Fruit fly (Drosophila melanogaster) whole organism, embryonic: ENCODE results near the gene CG11617.

Source experiments
- Ada2b ChIP-seq: fragments of 200-800 bp; sonication (Bioruptor generic); IDR thresholded peaks from 2 replicates; pipeline ENCODE4 v1.3.6; 2022; ENCODE audit warnings: missing biosample characterization, missing genetic modification characterization
- BEAF-32 ChIP-seq: fragments of 200-800 bp; sonication (Bioruptor generic); optimal IDR thresholded peaks from 3 replicates; lab custom pipeline; 2017; ENCODE audit warnings: missing biosample characterization, missing genetic modification characterization, mild to moderate bottlenecking, moderate library complexity, missing genetic modification reagents
- Bteb2 ChIP-seq: fragments of 200-800 bp; sonication (Bioruptor generic); optimal IDR thresholded peaks from 2 replicates; lab custom pipeline; 2016; ENCODE audit warnings: missing biosample characterization, missing genetic modification characterization
- CG11696 ChIP-seq: fragments of 200-800 bp; sonication (Bioruptor generic); IDR thresholded peaks from 2 replicates; pipeline ENCODE4 v1.3.6; 2022; ENCODE audit warnings: missing biosample characterization, missing genetic modification characterization
- CG11723 ChIP-seq: fragments of 200-800 bp; sonication (Bioruptor generic); optimal IDR thresholded peaks from 2 replicates; lab custom pipeline; 2017; ENCODE audit warnings: missing biosample characterization, mild to moderate bottlenecking, missing genetic modification characterization
- CG13624 ChIP-seq: fragments of 200-800 bp; sonication (Bioruptor generic); optimal IDR thresholded peaks from 2 replicates; lab custom pipeline; 2016; ENCODE audit warnings: missing biosample characterization, missing genetic modification characterization
- CG15269 ChIP-seq: fragments of 200-800 bp; sonication (Bioruptor generic); optimal IDR thresholded peaks from 2 replicates; lab custom pipeline; 2018; ENCODE audit warnings: missing biosample characterization, mild to moderate bottlenecking, missing genetic modification characterization, moderate library complexity
- CG16779 ChIP-seq: fragments of 200-800 bp; sonication (Bioruptor generic); IDR thresholded peaks from 2 replicates; pipeline ENCODE4 v1.3.6; 2022; ENCODE audit warnings: missing biosample characterization, missing genetic modification characterization
- CG17328 ChIP-seq: fragments of 200-800 bp; sonication (Bioruptor generic); IDR thresholded peaks from 2 replicates; pipeline ENCODE4 v1.3.6; 2022; ENCODE audit warnings: missing biosample characterization, missing genetic modification characterization
- CG17359 ChIP-seq: fragments of 200-800 bp; sonication (Bioruptor generic); optimal IDR thresholded peaks from 3 replicates; lab custom pipeline; 2018; ENCODE audit warnings: missing biosample characterization, mild to moderate bottlenecking, missing genetic modification characterization, moderate library complexity
- CG2875 ChIP-seq: fragments of 200-800 bp; sonication (Bioruptor generic); optimal IDR thresholded peaks from 2 replicates; lab custom pipeline; 2017; ENCODE audit warnings: missing biosample characterization, mild to moderate bottlenecking, missing genetic modification characterization, missing genetic modification reagents
- CG3163 ChIP-seq: fragments of 200-800 bp; sonication (Bioruptor generic); optimal IDR thresholded peaks from 3 replicates; lab custom pipeline; 2016; ENCODE audit warnings: missing biosample characterization, missing genetic modification characterization
- CG32772 ChIP-seq: fragments of 200-800 bp; sonication (Bioruptor generic); IDR thresholded peaks from 2 replicates; pipeline ENCODE4 v1.3.6; 2022; ENCODE audit warnings: missing biosample characterization, missing genetic modification characterization
- CG33213 ChIP-seq: fragments of 200-800 bp; sonication (Bioruptor generic); optimal IDR thresholded peaks from 3 replicates; lab custom pipeline; 2016; ENCODE audit warnings: missing biosample characterization, missing genetic modification characterization
- CG34376 ChIP-seq: fragments of 200-800 bp; sonication (Bioruptor generic); optimal IDR thresholded peaks from 2 replicates; lab custom pipeline; 2018; ENCODE audit warnings: missing biosample characterization, mild to moderate bottlenecking, missing genetic modification characterization
- CG4328 ChIP-seq: fragments of 200-800 bp; sonication (Bioruptor generic); optimal IDR thresholded peaks from 3 replicates; lab custom pipeline; 2017; ENCODE audit warnings: missing biosample characterization, missing genetic modification reagents, missing genetic modification characterization
- CG4707 ChIP-seq: fragments of 200-800 bp; sonication (Bioruptor generic); optimal IDR thresholded peaks from 2 replicates; lab custom pipeline; 2018; ENCODE audit warnings: missing biosample characterization, mild to moderate bottlenecking, missing genetic modification characterization, moderate library complexity
- CG6765 ChIP-seq: fragments of 200-800 bp; sonication (Bioruptor generic); optimal IDR thresholded peaks from 3 replicates; lab custom pipeline; 2017; ENCODE audit warnings: missing biosample characterization, mild to moderate bottlenecking, missing genetic modification characterization
- CG6854 ChIP-seq: fragments of 200-800 bp; sonication (Bioruptor generic); optimal IDR thresholded peaks from 3 replicates; lab custom pipeline; 2017; ENCODE audit warnings: missing biosample characterization, mild to moderate bottlenecking, missing genetic modification characterization
- CG7987 ChIP-seq: fragments of 200-800 bp; sonication (Bioruptor generic); optimal IDR thresholded peaks from 2 replicates; lab custom pipeline; 2018; ENCODE audit warnings: missing biosample characterization, mild to moderate bottlenecking, missing genetic modification characterization, moderate library complexity
- CHES-1-like ChIP-seq: fragments of 200-800 bp; sonication (Bioruptor generic); optimal IDR thresholded peaks from 2 replicates; lab custom pipeline; 2016; ENCODE audit warnings: missing biosample characterization, missing genetic modification characterization
- Deaf1 ChIP-seq: fragments of 200-800 bp; optimal IDR thresholded peaks from 3 replicates; lab custom pipeline; 2019; ENCODE audit warnings: missing biosample characterization, mild to moderate bottlenecking, missing genetic modification characterization, moderate library complexity
- E2f2 ChIP-seq: fragments of 200-800 bp; sonication (Bioruptor generic); IDR thresholded peaks from 2 replicates; pipeline ENCODE4 v1.3.6; 2022; ENCODE audit warnings: missing biosample characterization, missing genetic modification characterization
- Hmr ChIP-seq: fragments of 200-800 bp; sonication (Bioruptor generic); optimal IDR thresholded peaks from 3 replicates; lab custom pipeline; 2017; ENCODE audit warnings: mild to moderate bottlenecking, missing biosample characterization, missing genetic modification reagents, missing genetic modification characterization
- Side ChIP-seq: fragments of 200-800 bp; sonication (Bioruptor generic); optimal IDR thresholded peaks from 2 replicates; lab custom pipeline; 2016; ENCODE audit warnings: missing biosample characterization, missing genetic modification characterization
- Sin3A ChIP-seq: fragments of >200 bp; optimal IDR thresholded peaks from 2 replicates; lab custom pipeline; 2018
- Spps ChIP-seq: fragments of 200-800 bp; sonication (Bioruptor generic); optimal IDR thresholded peaks from 2 replicates; lab custom pipeline; 2018; ENCODE audit warnings: missing biosample characterization, mild to moderate bottlenecking, missing genetic modification characterization
- br ChIP-seq: fragments of >200 bp; optimal IDR thresholded peaks from 2 replicates; lab custom pipeline; 2017
- dm ChIP-seq: fragments of 200-800 bp; sonication (Bioruptor generic); optimal IDR thresholded peaks from 3 replicates; lab custom pipeline; 2016; ENCODE audit warnings: missing biosample characterization, missing genetic modification characterization
- exex ChIP-seq: fragments of 200-800 bp; sonication (Bioruptor generic); optimal IDR thresholded peaks from 4 replicates; lab custom pipeline; 2018; ENCODE audit warnings: missing biosample characterization, mild to moderate bottlenecking, missing genetic modification characterization, moderate library complexity
- eyg ChIP-seq: fragments of 200-800 bp; sonication (Bioruptor generic); optimal IDR thresholded peaks from 3 replicates; lab custom pipeline; 2016; ENCODE audit warnings: missing biosample characterization, missing genetic modification characterization
- ftz-f1 ChIP-seq: fragments of 200-800 bp; sonication (Bioruptor generic); optimal IDR thresholded peaks from 2 replicates; lab custom pipeline; 2016; ENCODE audit warnings: missing biosample characterization, missing genetic modification characterization
- gsb-n ChIP-seq: fragments of 200-800 bp; sonication (Bioruptor generic); optimal IDR thresholded peaks from 3 replicates; lab custom pipeline; 2018; ENCODE audit warnings: missing biosample characterization, mild to moderate bottlenecking, missing genetic modification characterization
- insv ChIP-seq, 2 experiments: fragments of 200-800 bp; sonication (Bioruptor generic); optimal IDR thresholded peaks; 3 replicates each; lab custom pipeline; 2016 to 2018; ENCODE audit warnings: missing biosample characterization in 2 of 2, missing genetic modification characterization in 2 of 2
- jumu ChIP-seq: fragments of 200-800 bp; sonication (Bioruptor generic); optimal IDR thresholded peaks from 3 replicates; lab custom pipeline; 2016; ENCODE audit warnings: missing biosample characterization, missing genetic modification characterization
- mirr ChIP-seq: fragments of 200-800 bp; sonication (Bioruptor generic); optimal IDR thresholded peaks from 3 replicates; lab custom pipeline; 2018; ENCODE audit warnings: missing biosample characterization, mild to moderate bottlenecking, missing genetic modification characterization
- mld ChIP-seq: fragments of 200-800 bp; sonication (Bioruptor generic); IDR thresholded peaks from 3 replicates; pipeline ENCODE4 v1.3.6; 2022; ENCODE audit warnings: missing biosample characterization, missing genetic modification characterization; ENCODE audit not compliant: partially characterized antibody
- nau ChIP-seq: fragments of 200-800 bp; sonication (Bioruptor generic); optimal IDR thresholded peaks from 3 replicates; lab custom pipeline; 2017; ENCODE audit warnings: missing biosample characterization, mild to moderate bottlenecking, missing genetic modification characterization, missing genetic modification reagents
- pros ChIP-seq: fragments of 200-800 bp; sonication (Bioruptor generic); optimal IDR thresholded peaks from 3 replicates; lab custom pipeline; 2019; ENCODE audit warnings: missing biosample characterization, mild to moderate bottlenecking, missing genetic modification characterization, moderate library complexity
- pzg ChIP-seq: fragments of 200-800 bp; sonication (Bioruptor generic); optimal IDR thresholded peaks from 3 replicates; lab custom pipeline; 2018; ENCODE audit warnings: missing biosample characterization, mild to moderate bottlenecking, missing genetic modification characterization, moderate library complexity
- scrt ChIP-seq: fragments of 200-800 bp; sonication (Bioruptor generic); optimal IDR thresholded peaks from 2 replicates; lab custom pipeline; 2018; ENCODE audit warnings: missing biosample characterization, mild to moderate bottlenecking, missing genetic modification characterization, moderate library complexity
- sens ChIP-seq: fragments of 200-800 bp; sonication (Bioruptor generic); peaks from one replicate; lab custom pipeline; 2016; ENCODE audit warnings: missing biosample characterization, missing genetic modification characterization
- stwl ChIP-seq: fragments of 200-800 bp; sonication (Bioruptor generic); optimal IDR thresholded peaks from 3 replicates; lab custom pipeline; 2018; ENCODE audit warnings: missing biosample characterization, mild to moderate bottlenecking, missing genetic modification characterization, moderate library complexity
- tll ChIP-seq, 2 experiments: fragments of 200-800 bp in 1 of 2; fragments of >200 bp in 1 of 2; sonication (Bioruptor generic) in 1 of 2; optimal IDR thresholded peaks; 2 replicates each; lab custom pipeline; 2017 to 2019; ENCODE audit warnings: missing biosample characterization in 2 of 2, missing genetic modification characterization in 2 of 2, mild to moderate bottlenecking in 1 of 2, moderate library complexity in 1 of 2
- trh ChIP-seq: fragments of 200-800 bp; sonication (Bioruptor generic); optimal IDR thresholded peaks from 2 replicates; lab custom pipeline; 2016; ENCODE audit warnings: missing biosample characterization, missing genetic modification characterization
- ttk ChIP-seq: fragments of 200-800 bp; sonication (Bioruptor generic); IDR thresholded peaks from 2 replicates; pipeline ENCODE4 v2.1.2; 2022; ENCODE audit warnings: missing biosample characterization, missing genetic modification characterization
- twi ChIP-seq: fragments of 200-800 bp; optimal IDR thresholded peaks from 2 replicates; lab custom pipeline; 2019; ENCODE audit warnings: missing biosample characterization, mild to moderate bottlenecking, missing genetic modification characterization, moderate library complexity
- wek ChIP-seq: fragments of 200-800 bp; sonication (Bioruptor generic); optimal IDR thresholded peaks from 3 replicates; lab custom pipeline; 2018; ENCODE audit warnings: missing biosample characterization, mild to moderate bottlenecking, missing genetic modification characterization, moderate library complexity
- z ChIP-seq: fragments of 200-800 bp; sonication (Bioruptor generic); IDR thresholded peaks from 3 replicates; pipeline ENCODE4 v1.3.6; 2022; ENCODE audit warnings: missing biosample characterization, missing genetic modification characterization
- zf30C ChIP-seq: fragments of 200-800 bp; sonication (Bioruptor generic); optimal IDR thresholded peaks from 3 replicates; lab custom pipeline; 2018; ENCODE audit warnings: missing biosample characterization, mild to moderate bottlenecking, missing genetic modification characterization

The CG11617 gene

dm6 chr2L:158649-159257 is 48.3 kb downstream of the CG11617 start, which contains the start of the genes CG33635 and spen (continued):
- no peak for TF ChIP-seq CG4328 (GFP tag; lab: Kevin White, UChicago)
- no peak for TF ChIP-seq E2f2
- peak; percentile 35 for TF ChIP-seq Spps
- no peak for TF ChIP-seq mld (GFP tag; lab: Robert Waterston, UW)
- peak; percentile 16 for TF ChIP-seq scrt (GFP tag; lab: Kevin White, UChicago)
- no peak for TF ChIP-seq CG2875
- TF ChIP-seq twi (tag; lab: Kevin White, UChicago), result no peak
- TF ChIP-seq trh (GFP tag; lab: Kevin White, UChicago), result no peak
- peak; percentile 60 for TF ChIP-seq CG6765
- TF ChIP-seq BEAF-32, result peak; percentile 54
- TF ChIP-seq CG33213, result peak; percentile 65
- peak; percentile 17 for TF ChIP-seq CG13624 (GFP tag; lab: Kevin White, UChicago)
- no peak for TF ChIP-seq z (GFP tag; lab: Robert Waterston, UW)
- TF ChIP-seq Deaf1, result peak; percentile 11
- peak; percentile 36 for TF ChIP-seq Bteb2 (GFP tag; lab: Kevin White, UChicago)
- no peak for TF ChIP-seq br (lab: Kevin White, UChicago)
- peak in 1 of 2 experiments; percentile 48 for TF ChIP-seq insv (GFP tag; optimal IDR thresholded peaks at IDR 0.05; lab: Kevin White, UChicago)
- TF ChIP-seq ttk, result no peak
- TF ChIP-seq sens, result peak; percentile 80
- TF ChIP-seq mirr (GFP tag; lab: Kevin White, UChicago), result peak; percentile 80
- TF ChIP-seq Hmr (GFP tag; lab: Kevin White, UChicago), result peak; percentile 75
- no peak for TF ChIP-seq CG17328 (GFP tag; lab: Robert Waterston, UW)
- TF ChIP-seq wek, result peak; percentile 33
- peak; percentile 65 for TF ChIP-seq CHES-1-like (GFP tag; lab: Kevin White, UChicago)
- TF ChIP-seq zf30C (GFP tag; lab: Kevin White, UChicago), result peak; percentile 24
- peak; percentile 42 for TF ChIP-seq ftz-f1 (GFP tag; lab: Kevin White, UChicago)
- TF ChIP-seq eyg (GFP tag; lab: Kevin White, UChicago), result peak; percentile 25
- TF ChIP-seq Side (GFP tag; lab: Kevin White, UChicago), result peak; percentile 30
- TF ChIP-seq dm (GFP tag; lab: Kevin White, UChicago), result peak; percentile 25
- TF ChIP-seq CG3163 (GFP tag; lab: Kevin White, UChicago), result peak; percentile 39
- peak; percentile 57 for TF ChIP-seq CG6854 (GFP tag; lab: Kevin White, UChicago)
- peak; percentile 28 for TF ChIP-seq CG11723 (GFP tag; lab: Kevin White, UChicago)
- TF ChIP-seq pzg (GFP tag; lab: Kevin White, UChicago), result peak; percentile 97
- TF ChIP-seq exex, result peak; percentile 61
- TF ChIP-seq pros (GFP tag; lab: Kevin White, UChicago), result peak; percentile 59
- TF ChIP-seq CG16779 (GFP tag; lab: Robert Waterston, UW), result no peak
- TF ChIP-seq jumu, result no peak
- TF ChIP-seq tll (GFP tag; optimal IDR thresholded peaks at IDR 0.05; lab: Kevin White, UChicago), result no peak
- peak; percentile 44 for TF ChIP-seq CG17359
- TF ChIP-seq nau (GFP tag; lab: Kevin White, UChicago), result peak; percentile 26
- peak; percentile 16 for TF ChIP-seq gsb-n (tag; lab: Kevin White, UChicago)
- TF ChIP-seq CG11696 (GFP tag; lab: Robert Waterston, UW), result no peak
- TF ChIP-seq CG7987 (GFP tag; lab: Kevin White, UChicago), result peak; percentile 58
- peak; percentile 61 for TF ChIP-seq stwl (tag; lab: Kevin White, UChicago)
- peak; percentile 30 for TF ChIP-seq CG15269 (tag; lab: Kevin White, UChicago)
- TF ChIP-seq Ada2b (GFP tag; lab: Robert Waterston, UW), result no peak
- TF ChIP-seq Sin3A (lab: Kevin White, UChicago), result peak; percentile 29
- peak; percentile 25 for TF ChIP-seq CG4707 (GFP tag; lab: Kevin White, UChicago)
- TF ChIP-seq CG34376 (GFP tag; lab: Kevin White, UChicago), result peak; percentile 88
- no peak for TF ChIP-seq CG32772 (GFP tag; lab: Robert Waterston, UW)
